Worm (Caenorhabditis elegans): Measurements from ENCODE around the gene C25F9.13.

The C25F9.13 gene

DNA sequence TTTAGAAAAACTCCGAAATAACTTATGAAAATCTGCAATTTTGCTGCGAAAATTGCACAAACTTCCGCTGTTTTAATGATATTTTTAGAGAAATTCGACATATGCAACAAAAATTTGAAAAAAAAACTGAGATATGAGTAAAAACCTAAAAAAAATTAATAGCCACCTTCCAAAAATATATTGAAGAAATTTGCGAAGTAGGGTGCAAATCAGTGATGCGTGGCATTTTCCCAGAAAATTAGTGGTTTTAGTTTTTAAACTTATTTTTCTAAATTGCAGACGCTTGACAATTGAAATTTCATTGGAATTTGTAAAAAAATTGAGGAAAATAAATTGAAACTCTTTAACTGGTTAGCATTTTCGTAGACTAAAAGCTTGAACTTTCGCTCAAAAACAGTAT is at the start of gene C25F9.13:
Gene C25F9.13 (minus strand): TSS at position 101 of the 400 bp plus-strand sequence.
- TF ChIP-seq mab-5 (tag; optimal IDR thresholded peaks at IDR 0.05) (no peak), nhr-237 (tag; optimal IDR thresholded peaks at IDR 0.05) (no peak), hlh-1 (tag; optimal IDR thresholded peaks at IDR 0.05) (no peak), sptf-1 (tag; optimal IDR thresholded peaks at IDR 0.05) (no peak), nhr-76 (tag; optimal IDR thresholded peaks at IDR 0.05) (no peak), ham-2 (GFP tag; optimal IDR thresholded peaks at IDR 0.05) (no peak), nhr-28 (tag; optimal IDR thresholded peaks at IDR 0.05) (no peak), unc-120 (tag; optimal IDR thresholded peaks at IDR 0.05; ENCODE audit: poor library complexity, severe bottlenecking) (no peak), mep-1 (tag; optimal IDR thresholded peaks at IDR 0.05) (no peak), lsy-2 (tag; optimal IDR thresholded peaks at IDR 0.05) (no peak), lin-13 (tag; optimal IDR thresholded peaks at IDR 0.05) (no peak), unc-39 (tag; optimal IDR thresholded peaks at IDR 0.05) (no peak), lin-32 (GFP tag; optimal IDR thresholded peaks at IDR 0.05) (no peak), elt-1 (tag; optimal IDR thresholded peaks at IDR 0.05; ENCODE audit: borderline replicate concordance, insufficient read depth) (no peak)

DNA sequence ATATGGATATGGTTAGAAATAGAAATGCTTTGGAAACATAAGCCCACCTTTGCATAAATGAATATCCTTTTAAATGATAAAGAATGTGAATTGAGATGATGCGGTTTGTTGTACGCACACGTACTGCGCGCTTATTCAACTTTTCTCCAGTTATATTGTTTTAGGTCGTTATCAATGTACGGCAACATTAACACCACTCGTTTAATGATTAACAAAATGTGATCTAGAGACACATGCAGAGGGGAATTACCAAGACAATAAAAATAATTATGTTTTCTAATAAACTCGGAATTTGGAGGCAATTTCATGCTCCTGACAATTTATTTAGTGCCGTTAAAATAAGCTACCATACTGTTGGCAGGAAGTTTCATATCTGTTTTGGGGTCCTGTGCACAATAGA is 46.7 kb upstream of the C25F9.13 start, which contains the start of gene M04C3.1:
Gene M04C3.1 (minus strand): TSS at position 164 of the 400 bp plus-strand sequence.
- TF ChIP-seq mab-5 (tag; optimal IDR thresholded peaks at IDR 0.05) (no peak), elt-1 (tag; optimal IDR thresholded peaks at IDR 0.05; ENCODE audit: borderline replicate concordance, insufficient read depth) (no peak), hlh-1 (tag; optimal IDR thresholded peaks at IDR 0.05) (no peak), lin-32 (GFP tag; optimal IDR thresholded peaks at IDR 0.05) (no peak), snpc-4 (tag; optimal IDR thresholded peaks at IDR 0.05) (no peak), ceh-39 (tag; optimal IDR thresholded peaks at IDR 0.05) (no peak), nhr-237 (tag; optimal IDR thresholded peaks at IDR 0.05) (no peak), zip-8 (tag; optimal IDR thresholded peaks at IDR 0.05) (no peak), ztf-11 (tag; optimal IDR thresholded peaks at IDR 0.05) (no peak), nhr-12 (tag; optimal IDR thresholded peaks at IDR 0.05) (no peak), ces-1 (GFP tag; optimal IDR thresholded peaks at IDR 0.05) (no peak), M03D4.4 (tag; optimal IDR thresholded peaks at IDR 0.05) (no peak), ceh-83 (GFP tag; optimal IDR thresholded peaks at IDR 0.05) (no peak), cnd-1 (tag; optimal IDR thresholded peaks at IDR 0.05) (no peak), nhr-2 (tag; optimal IDR thresholded peaks at IDR 0.05) (no peak), nhr-28 (tag; optimal IDR thresholded peaks at IDR 0.05) (no peak), drap-1 (GFP tag; optimal IDR thresholded peaks at IDR 0.05) (no peak), blmp-1 (tag; optimal IDR thresholded peaks at IDR 0.05) (no peak)

DNA sequence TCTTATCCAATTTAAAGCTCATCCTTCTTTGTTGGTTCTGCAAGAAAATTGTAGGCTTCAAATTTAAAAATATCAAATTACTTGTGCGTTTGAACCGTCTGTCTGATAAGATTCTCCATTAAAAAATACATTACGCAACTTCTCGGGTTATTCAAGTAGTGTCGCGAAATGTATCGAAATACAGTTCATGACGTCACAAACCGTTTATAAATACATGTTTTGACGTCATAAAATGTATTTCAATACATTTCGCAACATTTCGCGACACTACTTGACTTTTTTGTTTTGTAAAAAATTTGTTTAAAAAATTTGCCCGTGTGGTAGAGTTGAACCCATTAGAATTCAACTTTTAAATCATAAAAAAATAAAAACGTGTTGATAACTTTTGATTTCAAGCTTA is 44.8 kb upstream of the C25F9.13 start:
- TF ChIP-seq zip-8 (tag; optimal IDR thresholded peaks at IDR 0.05) = peak; percentile 76
- no peak for TF ChIP-seq ceh-43 (GFP tag; optimal IDR thresholded peaks at IDR 0.05)

DNA sequence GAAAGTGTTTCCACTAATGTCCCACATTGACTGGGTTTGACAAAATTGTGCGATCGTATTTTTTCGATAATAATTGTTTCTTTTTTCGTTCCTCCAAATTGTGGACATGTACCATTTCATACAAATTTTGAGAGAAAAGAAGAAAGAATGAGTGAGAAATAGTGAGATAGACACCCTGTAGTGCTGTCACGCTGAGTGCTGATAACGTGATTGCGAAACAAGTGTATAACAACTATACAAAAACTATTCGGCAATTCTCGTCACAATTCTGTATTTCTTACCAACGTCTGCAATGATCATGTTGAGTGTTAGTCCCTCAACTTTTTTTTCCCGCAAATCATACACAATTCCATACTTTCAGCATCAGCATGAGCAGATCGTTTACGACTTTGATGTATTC is 37.5 kb upstream of the C25F9.13 start, which contains the start of gene C25F9.14:
Gene C25F9.14 (plus strand): TSS at position 178 of the 400 bp plus-strand sequence.
- TF ChIP-seq drap-1 (GFP tag; optimal IDR thresholded peaks at IDR 0.05) = no peak
- no peak for TF ChIP-seq ces-1 (GFP tag; optimal IDR thresholded peaks at IDR 0.05)
- no peak for TF ChIP-seq cnd-1 (tag; optimal IDR thresholded peaks at IDR 0.05)
- TF ChIP-seq elt-1 (tag; optimal IDR thresholded peaks at IDR 0.05; ENCODE audit: borderline replicate concordance, insufficient read depth) = no peak
- no peak for TF ChIP-seq hlh-1 (tag; optimal IDR thresholded peaks at IDR 0.05)
- no peak for TF ChIP-seq nhr-12 (tag; optimal IDR thresholded peaks at IDR 0.05)
- no peak for TF ChIP-seq unc-39 (tag; optimal IDR thresholded peaks at IDR 0.05)
- no peak for TF ChIP-seq nhr-28 (tag; optimal IDR thresholded peaks at IDR 0.05)
- TF ChIP-seq mep-1 (tag; optimal IDR thresholded peaks at IDR 0.05) = no peak
- TF ChIP-seq bed-3 (GFP tag; optimal IDR thresholded peaks at IDR 0.05) = no peak
- TF ChIP-seq unc-62 (GFP tag; optimal IDR thresholded peaks at IDR 0.05) = no peak
- no peak for TF ChIP-seq unc-120 (tag; optimal IDR thresholded peaks at IDR 0.05; ENCODE audit: poor library complexity, severe bottlenecking)
- TF ChIP-seq mab-5 (tag; optimal IDR thresholded peaks at IDR 0.05) = no peak
- TF ChIP-seq sem-2 (GFP tag; optimal IDR thresholded peaks at IDR 0.05) = no peak
- TF ChIP-seq ceh-39 (tag; optimal IDR thresholded peaks at IDR 0.05) = no peak
- no peak for TF ChIP-seq M03D4.4 (tag; optimal IDR thresholded peaks at IDR 0.05)
- no peak for TF ChIP-seq ham-2 (GFP tag; optimal IDR thresholded peaks at IDR 0.05)

DNA sequence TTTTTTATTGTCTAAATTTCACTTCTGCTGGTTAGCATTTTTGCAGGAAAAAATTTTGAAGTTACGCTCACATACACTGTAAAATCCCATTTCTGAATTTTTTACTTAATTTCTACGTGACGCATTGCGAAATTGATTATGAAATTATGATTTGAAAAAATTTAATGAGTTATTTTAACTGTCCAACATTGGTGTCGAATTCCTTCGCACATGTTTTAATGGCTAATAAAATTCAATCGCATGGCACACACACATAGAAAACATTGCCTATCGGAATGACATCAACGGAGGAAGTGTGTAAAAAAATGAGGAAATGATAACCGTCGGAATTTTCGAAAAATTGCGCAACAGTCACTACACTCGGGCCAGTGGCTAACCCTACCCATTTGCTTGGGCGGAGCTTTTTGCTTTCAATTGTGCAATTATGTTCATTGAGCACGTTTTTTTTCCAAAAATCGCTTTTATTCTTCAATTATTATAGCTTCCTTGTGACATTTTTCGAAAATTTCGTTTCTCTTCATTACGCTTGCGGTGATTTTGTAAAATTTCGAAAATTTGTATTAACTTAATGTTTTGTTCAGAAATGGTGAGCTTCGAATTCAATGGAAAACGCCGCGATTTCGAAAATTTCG is 35.1 kb upstream of the C25F9.13 start, which contains the start of gene C25F9.16:
Gene C25F9.16 (plus strand): TSS at position 582 of the 632 bp plus-strand sequence.
- TF ChIP-seq zip-8 (tag; optimal IDR thresholded peaks at IDR 0.05) = peak; percentile 29
- no peak for TF ChIP-seq lsy-2 (tag; optimal IDR thresholded peaks at IDR 0.05)

Measured in whole organism, mixed stage, embryonic.